Worm (Caenorhabditis elegans): ENCODE results near the gene R10F2.5.

DNA sequence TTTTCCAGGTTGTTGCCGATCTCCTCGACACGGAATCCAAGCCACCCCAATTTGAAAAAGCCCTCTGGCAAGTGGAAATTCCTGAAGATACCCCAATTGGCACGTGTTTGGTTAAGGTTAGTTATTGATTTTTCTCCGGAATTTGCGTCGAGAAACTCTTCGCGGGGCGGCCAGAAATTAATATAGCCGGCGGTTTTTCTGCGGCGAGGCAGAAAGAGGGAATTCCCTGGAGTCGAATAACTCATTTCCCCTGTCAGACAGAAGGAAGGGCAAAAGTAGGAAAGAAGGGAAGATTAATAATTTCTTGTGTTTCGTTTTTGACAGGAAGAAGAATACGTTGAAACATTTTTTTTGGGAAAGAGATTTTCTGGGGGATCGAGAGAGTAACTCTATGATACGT is 5.9 kb downstream of the R10F2.5 start:
- TF ChIP-seq nhr-11 (tag; optimal IDR thresholded peaks at IDR 0.05) = no peak
- TF ChIP-seq ama-1 (optimal IDR thresholded peaks at IDR 0.05) = no peak
- TF ChIP-seq ztf-16 (tag; optimal IDR thresholded peaks at IDR 0.05) = no peak
- no peak for TF ChIP-seq elt-2 (tag; optimal IDR thresholded peaks at IDR 0.05)
- TF ChIP-seq pha-2 (tag; optimal IDR thresholded peaks at IDR 0.05) = no peak
- 0 out of 2 replicates have a peak, but pooled peaks have one; percentile 5 for TF ChIP-seq unc-3 (GFP tag; conservative IDR thresholded peaks at IDR 0.05)
- TF ChIP-seq unc-3 (tag; optimal IDR thresholded peaks at IDR 0.05) = no peak
- TF ChIP-seq lin-11 (tag; optimal IDR thresholded peaks at IDR 0.05) = no peak
- TF ChIP-seq ets-4 (tag; optimal IDR thresholded peaks at IDR 0.05) = no peak
- no peak for TF ChIP-seq pat-9 (tag; optimal IDR thresholded peaks at IDR 0.05)
- TF ChIP-seq tbx-2 (tag; optimal IDR thresholded peaks at IDR 0.05) = no peak
- no peak for TF ChIP-seq pqm-1 (tag; optimal IDR thresholded peaks at IDR 0.05)
- no peak for TF ChIP-seq unc-42 (tag; optimal IDR thresholded peaks at IDR 0.05)
- no peak for TF ChIP-seq unc-55 (GFP tag; optimal IDR thresholded peaks at IDR 0.05)

Data from whole organism, late embryonic.